Fruit fly (Drosophila melanogaster) whole organism, embryonic: ENCODE measurements around the gene CG8851.

ENCODE experiments used
- Asciz ChIP-seq: fragments of 200-800 bp; sonication (Bioruptor generic); optimal IDR thresholded peaks from 2 replicates; lab custom pipeline; 2017; ENCODE audit warnings: missing biosample characterization, mild to moderate bottlenecking, missing genetic modification characterization, missing genetic modification reagents
- Awh ChIP-seq: fragments of 200-800 bp; sonication (Bioruptor generic); IDR thresholded peaks from 2 replicates; pipeline ENCODE4, ENCODE4 v1.3.6; 2022; ENCODE audit warnings: missing biosample characterization, missing genetic modification characterization
- CG1024 ChIP-seq: fragments of 200-800 bp; sonication (Bioruptor generic); IDR thresholded peaks from 2 replicates; pipeline ENCODE4 v1.3.6; 2022; ENCODE audit warnings: missing biosample characterization, missing genetic modification characterization
- CG10267 ChIP-seq: fragments of 200-800 bp; sonication (Bioruptor generic); optimal IDR thresholded peaks from 2 replicates; lab custom pipeline; 2018; ENCODE audit warnings: missing biosample characterization, mild to moderate bottlenecking, missing genetic modification characterization, moderate library complexity
- CG10543 ChIP-seq: fragments of 200-800 bp; sonication (Bioruptor generic); optimal IDR thresholded peaks from 3 replicates; lab custom pipeline; 2017; ENCODE audit warnings: missing biosample characterization, mild to moderate bottlenecking, missing genetic modification characterization, moderate library complexity
- CG12155 ChIP-seq: fragments of 200-800 bp; sonication (Bioruptor generic); optimal IDR thresholded peaks from 3 replicates; lab custom pipeline; 2016; ENCODE audit warnings: missing biosample characterization, missing genetic modification characterization
- CG12219 ChIP-seq: fragments of 200-800 bp; sonication (Bioruptor generic); optimal IDR thresholded peaks from 3 replicates; lab custom pipeline; 2018; ENCODE audit warnings: missing biosample characterization, mild to moderate bottlenecking, missing genetic modification characterization
- CG13287 ChIP-seq: fragments of 200-800 bp; sonication (Bioruptor generic); IDR thresholded peaks from 2 replicates; pipeline ENCODE4 v1.3.6; 2022; ENCODE audit warnings: missing biosample characterization, missing genetic modification characterization; ENCODE audit not compliant: partially characterized antibody
- CG14667 ChIP-seq: fragments of 200-800 bp; sonication (Bioruptor generic); IDR thresholded peaks from 2 replicates; pipeline ENCODE4 v1.3.6; 2022; ENCODE audit warnings: missing biosample characterization, missing genetic modification characterization
- CG15479 ChIP-seq: fragments of 200-800 bp; sonication (Bioruptor generic); optimal IDR thresholded peaks from 3 replicates; lab custom pipeline; 2019; ENCODE audit warnings: missing biosample characterization, mild to moderate bottlenecking, missing genetic modification characterization, moderate library complexity
- CG15601 ChIP-seq: fragments of 200-800 bp; sonication (Bioruptor generic); optimal IDR thresholded peaks from 3 replicates; lab custom pipeline; 2019; ENCODE audit warnings: missing biosample characterization, mild to moderate bottlenecking, missing genetic modification characterization, moderate library complexity
- CG17802 ChIP-seq: fragments of 200-800 bp; sonication (Bioruptor generic); optimal IDR thresholded peaks from 2 replicates; lab custom pipeline; 2018; ENCODE audit warnings: missing biosample characterization, mild to moderate bottlenecking, missing genetic modification characterization, moderate library complexity
- CG18619 ChIP-seq: fragments of 200-800 bp; sonication (Bioruptor generic); optimal IDR thresholded peaks from 3 replicates; lab custom pipeline; 2017; ENCODE audit warnings: missing biosample characterization, mild to moderate bottlenecking, missing genetic modification characterization
- CG2129 ChIP-seq: fragments of 200-800 bp; sonication (Bioruptor generic); IDR thresholded peaks from 2 replicates; pipeline ENCODE4 v1.3.6; 2022; ENCODE audit warnings: missing biosample characterization, missing genetic modification characterization; ENCODE audit not compliant: partially characterized antibody
- CG2712 ChIP-seq: fragments of 200-800 bp; optimal IDR thresholded peaks from 3 replicates; lab custom pipeline; 2019; ENCODE audit warnings: missing biosample characterization, mild to moderate bottlenecking, missing genetic modification characterization, moderate library complexity
- CG2875 ChIP-seq: fragments of 200-800 bp; sonication (Bioruptor generic); optimal IDR thresholded peaks from 2 replicates; lab custom pipeline; 2017; ENCODE audit warnings: missing biosample characterization, mild to moderate bottlenecking, missing genetic modification characterization, missing genetic modification reagents
- CG34376 ChIP-seq: fragments of 200-800 bp; sonication (Bioruptor generic); optimal IDR thresholded peaks from 2 replicates; lab custom pipeline; 2018; ENCODE audit warnings: missing biosample characterization, mild to moderate bottlenecking, missing genetic modification characterization
- CG4424 ChIP-seq: fragments of 200-800 bp; sonication (Bioruptor generic); optimal IDR thresholded peaks from 3 replicates; lab custom pipeline; 2016; ENCODE audit warnings: missing biosample characterization, missing genetic modification characterization
- CG6175 ChIP-seq: fragments of 200-800 bp; sonication (Bioruptor generic); IDR thresholded peaks from 3 replicates; pipeline ENCODE4 v1.3.6; 2022; ENCODE audit warnings: missing biosample characterization, missing genetic modification characterization
- CG6254 ChIP-seq: fragments of 200-800 bp; sonication (Bioruptor generic); optimal IDR thresholded peaks from 3 replicates; lab custom pipeline; 2017; ENCODE audit warnings: mild to moderate bottlenecking, missing biosample characterization, missing genetic modification reagents, missing genetic modification characterization
- CG8924 ChIP-seq: fragments of 200-800 bp; optimal IDR thresholded peaks from 3 replicates; lab custom pipeline; 2019; ENCODE audit warnings: missing biosample characterization, mild to moderate bottlenecking, missing genetic modification characterization, moderate library complexity
- CkIIα-i1 ChIP-seq: fragments of 200-800 bp; sonication (Bioruptor generic); IDR thresholded peaks from 2 replicates; pipeline ENCODE4 v1.3.6; 2022; ENCODE audit warnings: missing biosample characterization, missing genetic modification characterization
- CrebB ChIP-seq: fragments of 200-800 bp; sonication (Bioruptor generic); optimal IDR thresholded peaks from 3 replicates; lab custom pipeline; 2018; ENCODE audit warnings: missing biosample characterization, mild to moderate bottlenecking, missing genetic modification characterization
- Doc3 ChIP-seq: fragments of 200-800 bp; sonication (Bioruptor generic); IDR thresholded peaks from 3 replicates; pipeline ENCODE4 v1.3.6; 2022; ENCODE audit warnings: missing biosample characterization, missing genetic modification characterization; ENCODE audit not compliant: partially characterized antibody
- Drgx ChIP-seq: fragments of 200-800 bp; sonication (Bioruptor generic); IDR thresholded peaks from 2 replicates; pipeline ENCODE4 v1.3.6; 2022; ENCODE audit warnings: missing biosample characterization, missing genetic modification characterization
- Nf-YA ChIP-seq: fragments of 200-800 bp; sonication (Bioruptor generic); IDR thresholded peaks from 2 replicates; pipeline ENCODE4 v1.3.6; 2022; ENCODE audit warnings: missing biosample characterization, missing genetic modification characterization
- Optix ChIP-seq: fragments of 200-800 bp; sonication (Bioruptor generic); IDR thresholded peaks from 3 replicates; pipeline ENCODE4 v1.3.6; 2022; ENCODE audit warnings: missing biosample characterization, missing genetic modification characterization
- Spps ChIP-seq: fragments of 200-800 bp; sonication (Bioruptor generic); optimal IDR thresholded peaks from 2 replicates; lab custom pipeline; 2018; ENCODE audit warnings: missing biosample characterization, mild to moderate bottlenecking, missing genetic modification characterization
- chn ChIP-seq: fragments of 200-800 bp; sonication (Bioruptor generic); optimal IDR thresholded peaks from 2 replicates; lab custom pipeline; 2016; ENCODE audit warnings: missing biosample characterization, missing genetic modification characterization
- crol ChIP-seq: fragments of 200-800 bp; sonication (Bioruptor generic); IDR thresholded peaks from 2 replicates; pipeline ENCODE4 v1.3.6; 2022; ENCODE audit warnings: missing biosample characterization, missing genetic modification characterization
- da ChIP-seq: fragments of 200-800 bp; sonication (Bioruptor generic); optimal IDR thresholded peaks from 2 replicates; lab custom pipeline; 2016; ENCODE audit warnings: missing biosample characterization, missing genetic modification characterization
- danr ChIP-seq: fragments of 200-800 bp; sonication (Bioruptor generic); IDR thresholded peaks from 2 replicates; pipeline ENCODE4 v1.3.6; 2022; ENCODE audit warnings: missing biosample characterization, missing genetic modification characterization
- dm ChIP-seq: fragments of 200-800 bp; sonication (Bioruptor generic); optimal IDR thresholded peaks from 3 replicates; lab custom pipeline; 2016; ENCODE audit warnings: missing biosample characterization, missing genetic modification characterization
- dmrt11E ChIP-seq: fragments of 200-800 bp; sonication (Bioruptor generic); optimal IDR thresholded peaks from 3 replicates; lab custom pipeline; 2018; ENCODE audit warnings: missing biosample characterization, mild to moderate bottlenecking, missing genetic modification characterization, moderate library complexity
- fd3F ChIP-seq: fragments of 200-800 bp; sonication (Bioruptor generic); optimal IDR thresholded peaks from 2 replicates; lab custom pipeline; 2018; ENCODE audit warnings: missing biosample characterization, mild to moderate bottlenecking, missing genetic modification characterization, moderate library complexity
- fru ChIP-seq: fragments of >200 bp; optimal IDR thresholded peaks from 2 replicates; lab custom pipeline; 2017
- gce ChIP-seq: fragments of 200-800 bp; sonication (Bioruptor generic); IDR thresholded peaks from 3 replicates; pipeline ENCODE4 v1.3.6; 2022; ENCODE audit warnings: missing biosample characterization, missing genetic modification characterization
- gcm2 ChIP-seq: fragments of 200-800 bp; sonication (Bioruptor generic); optimal IDR thresholded peaks from 2 replicates; lab custom pipeline; 2016; ENCODE audit warnings: missing biosample characterization, missing genetic modification characterization
- lab ChIP-seq: fragments of 200-800 bp; sonication (Bioruptor generic); optimal IDR thresholded peaks from 3 replicates; lab custom pipeline; 2017; ENCODE audit warnings: missing biosample characterization, missing genetic modification characterization, mild to moderate bottlenecking, moderate library complexity, missing genetic modification reagents
- lov ChIP-seq, 2 experiments: fragments of 200-800 bp in 1 of 2; fragments of >200 bp in 1 of 2; sonication (Bioruptor generic) in 1 of 2; IDR thresholded peaks in 1 of 2; optimal IDR thresholded peaks in 1 of 2; 2 replicates in 1 of 2; 3 replicates in 1 of 2; pipeline versions ENCODE4 v1.3.6 to Lab custom; 2017 to 2022; ENCODE audit warnings: missing biosample characterization in 1 of 2, missing genetic modification characterization in 1 of 2
- mirr ChIP-seq: fragments of 200-800 bp; sonication (Bioruptor generic); optimal IDR thresholded peaks from 3 replicates; lab custom pipeline; 2018; ENCODE audit warnings: missing biosample characterization, mild to moderate bottlenecking, missing genetic modification characterization
- pnt ChIP-seq: fragments of 200-800 bp; sonication (Bioruptor generic); optimal IDR thresholded peaks from 3 replicates; lab custom pipeline; 2016; ENCODE audit warnings: missing biosample characterization, missing genetic modification characterization
- sens-2 ChIP-seq: fragments of 200-800 bp; sonication (Bioruptor generic); IDR thresholded peaks from 2 replicates; pipeline ENCODE4 v1.3.6; 2022; ENCODE audit warnings: missing biosample characterization, missing genetic modification characterization
- trem ChIP-seq: fragments of 200-800 bp; optimal IDR thresholded peaks from 3 replicates; lab custom pipeline; 2019; ENCODE audit warnings: missing biosample characterization, mild to moderate bottlenecking, missing genetic modification characterization, moderate library complexity
- ttk ChIP-seq: fragments of 200-800 bp; sonication (Bioruptor generic); IDR thresholded peaks from 2 replicates; pipeline ENCODE4 v2.1.2; 2022; ENCODE audit warnings: missing biosample characterization, missing genetic modification characterization
- vfl ChIP-seq: fragments of 200-800 bp; sonication (Bioruptor generic); optimal IDR thresholded peaks from 2 replicates; lab custom pipeline; 2016; ENCODE audit warnings: missing biosample characterization, missing genetic modification characterization
- vvl ChIP-seq: fragments of 200-800 bp; sonication (Bioruptor generic); IDR thresholded peaks from 2 replicates; pipeline ENCODE4 v1.3.6; 2022; ENCODE audit warnings: missing biosample characterization, missing genetic modification characterization
- wdn ChIP-seq: fragments of 200-800 bp; sonication (Bioruptor generic); IDR thresholded peaks from 2 replicates; pipeline ENCODE4 v1.3.6; 2022; ENCODE audit warnings: missing biosample characterization, missing genetic modification characterization
- zen ChIP-seq: fragments of 200-800 bp; sonication (Bioruptor generic); optimal IDR thresholded peaks from 3 replicates; lab custom pipeline; 2018; ENCODE audit warnings: missing biosample characterization, mild to moderate bottlenecking, missing genetic modification characterization, moderate library complexity

Gene CG8851

dm6 chr2L:3480443-3480839 lies 39.0 kb upstream of the CG8851 start (continued):
- TF ChIP-seq Optix, result no peak
- TF ChIP-seq zen, result peak; percentile 18
- peak; percentile 1 for TF ChIP-seq CG4424 (GFP tag; lab: Kevin White, UChicago)
- TF ChIP-seq CG2129 (GFP tag; lab: Robert Waterston, UW), result no peak
- no peak for TF ChIP-seq lov (optimal IDR thresholded peaks at IDR 0.05; lab: Kevin White, UChicago)
- TF ChIP-seq lov (GFP tag; IDR thresholded peaks at IDR 0.05; lab: Robert Waterston, UW), result no peak
- TF ChIP-seq CG2712, result peak; percentile 28
- no peak for TF ChIP-seq CG8924 (tag; lab: Kevin White, UChicago)
- TF ChIP-seq Nf-YA (GFP tag; lab: Robert Waterston, UW), result no peak
- no peak for TF ChIP-seq dm
- 0 out of 2 replicates have a peak, but pooled peaks have one; percentile 11 for TF ChIP-seq vvl (GFP tag; lab: Robert Waterston, UW)
- no peak for TF ChIP-seq Doc3 (GFP tag; lab: Robert Waterston, UW)
- no peak for TF ChIP-seq CG18619

- no peak for TF ChIP-seq Awh (GFP tag; lab: Robert Waterston, UW)
- no peak for TF ChIP-seq CG6175
- TF ChIP-seq danr (GFP tag; lab: Robert Waterston, UW), result no peak
- peak; percentile 80 for TF ChIP-seq Drgx
Observed at dm6 chr2L:3482037-3482436, 37.4 kb upstream of the CG8851 start.

dm6 chr2L:3482712-3483111 lies 36.8 kb upstream of the CG8851 start:
- TF ChIP-seq CkIIα-i1 (no peak), fru (lab: Kevin White, UChicago) (no peak), Asciz (GFP tag; lab: Kevin White, UChicago) (no peak), CG12219 (GFP tag; lab: Kevin White, UChicago) (no peak), CG15601 (tag; lab: Kevin White, UChicago) (no peak), fd3F (GFP tag; lab: Kevin White, UChicago) (no peak), CG15479 (no peak), dmrt11E (tag; lab: Kevin White, UChicago) (peak; percentile 42), CrebB (tag; lab: Kevin White, UChicago) (no peak), mirr (GFP tag; lab: Kevin White, UChicago) (no peak), ttk (GFP tag; lab: Robert Waterston, UW) (peak; percentile 22; the same call in 1 of the 2 replicates), pnt (no peak), Spps (tag; lab: Kevin White, UChicago) (no peak), CG6254 (GFP tag; lab: Kevin White, UChicago) (no peak), CG10543 (GFP tag; lab: Kevin White, UChicago) (no peak), da (GFP tag; lab: Kevin White, UChicago) (no peak), CG14667 (GFP tag; lab: Robert Waterston, UW) (no peak), CG17802 (tag; lab: Kevin White, UChicago) (no peak), Drgx (peak; percentile 91), chn (GFP tag; lab: Kevin White, UChicago) (no peak), crol (GFP tag; lab: Robert Waterston, UW) (0 out of 2 replicates have a peak, but pooled peaks have one; percentile 16), lab (GFP tag; lab: Kevin White, UChicago) (no peak), vfl (GFP tag; lab: Kevin White, UChicago) (no peak), CG34376 (GFP tag; lab: Kevin White, UChicago) (no peak), CG2875 (GFP tag; lab: Kevin White, UChicago) (no peak), trem (tag; lab: Kevin White, UChicago) (peak; percentile 10), sens-2 (GFP tag; lab: Robert Waterston, UW) (no peak), gce (no peak), CG10267 (tag; lab: Kevin White, UChicago) (peak; percentile 16), CG1024 (GFP tag; lab: Robert Waterston, UW) (no peak), CG12155 (GFP tag; lab: Kevin White, UChicago) (no peak), gcm2 (GFP tag; lab: Kevin White, UChicago) (no peak), CG13287 (GFP tag; lab: Robert Waterston, UW) (no peak), wdn (no peak)
